Worm (Caenorhabditis elegans): ENCODE measurements around the gene cpsf-1.
"Not testable (repeated sequence)": the region's sequence is repeated elsewhere in the genome, so short reads cannot be mapped to it uniquely, and the experiment has no call there.

The cpsf-1 gene

DNA sequence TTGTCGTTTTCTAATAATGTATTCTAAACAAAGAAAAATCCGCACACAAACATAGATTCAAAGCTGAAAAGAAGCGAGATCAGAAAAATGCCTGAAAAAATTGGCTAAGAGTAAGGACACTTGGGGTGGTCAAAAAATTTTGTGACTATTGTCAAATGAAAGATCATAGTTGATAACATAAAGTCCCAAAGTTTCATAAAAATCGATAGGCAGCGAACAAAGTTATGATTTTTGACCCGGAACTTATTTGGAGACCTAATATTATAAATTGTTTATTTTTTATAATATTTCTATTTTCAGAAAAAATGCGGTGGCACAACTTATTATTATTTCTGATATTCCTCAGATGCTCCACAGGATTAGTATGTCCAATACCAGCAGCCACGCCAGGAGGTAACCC is 18.4 kb upstream of the cpsf-1 start, which contains the start of gene R05C11.4:
Gene R05C11.4, plus strand, starts transcription at position 301 of the 400 bp plus-strand sequence.
- not testable (repeated sequence) for TF ChIP-seq nhr-11, nhr-25, ceh-82 (tag; optimal IDR thresholded peaks at IDR 0.05)

DNA sequence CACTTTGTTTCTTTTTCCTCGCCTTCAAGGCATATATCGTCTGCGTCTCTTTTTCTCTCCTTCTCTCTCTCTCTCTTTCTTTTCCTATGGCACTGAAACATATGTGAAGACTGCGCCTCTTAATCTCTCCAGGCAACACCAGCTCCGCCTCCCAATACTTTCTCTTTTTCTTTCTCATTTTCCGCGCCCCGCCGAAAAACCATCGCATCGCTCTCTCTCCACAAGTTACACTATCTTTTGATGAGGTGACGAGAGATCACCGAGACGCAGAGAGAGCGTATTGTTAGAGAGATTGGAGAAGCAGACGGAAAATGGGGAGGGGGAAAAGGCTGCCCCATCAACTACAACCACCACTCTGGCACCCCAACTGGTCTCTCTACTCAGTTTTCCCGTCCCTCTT is 16.0 kb upstream of the cpsf-1 start:
- TF ChIP-seq peb-1 (tag; optimal IDR thresholded peaks at IDR 0.05), result no peak
- TF ChIP-seq unc-39 (tag; optimal IDR thresholded peaks at IDR 0.05), result no peak
- no peak for TF ChIP-seq ceh-16 (tag; optimal IDR thresholded peaks at IDR 0.05)
- TF ChIP-seq ztf-11 (tag; optimal IDR thresholded peaks at IDR 0.05), result no peak
- no peak for TF ChIP-seq nhr-23 (tag; optimal IDR thresholded peaks at IDR 0.05)
- TF ChIP-seq zag-1 (tag; optimal IDR thresholded peaks at IDR 0.05), result peak; percentile 91
- peak; percentile 87 for TF ChIP-seq unc-55 (GFP tag; optimal IDR thresholded peaks at IDR 0.05)
- no peak for TF ChIP-seq snpc-4 (tag; optimal IDR thresholded peaks at IDR 0.05)
- peak in 1 of 2 experiments; percentile 64 for TF ChIP-seq mdl-1 (tag; optimal IDR thresholded peaks at IDR 0.05)
- peak; percentile 60 for TF ChIP-seq ztf-4 (tag; optimal IDR thresholded peaks at IDR 0.05)
- TF ChIP-seq mbf-1 (tag; optimal IDR thresholded peaks at IDR 0.05), result no peak
- TF ChIP-seq nhr-129 (tag; optimal IDR thresholded peaks at IDR 0.05), result peak; percentile 90
- TF ChIP-seq ztf-1 (GFP tag; conservative IDR thresholded peaks at IDR 0.05), result no peak
- TF ChIP-seq elt-1 (tag; optimal IDR thresholded peaks at IDR 0.05), result no peak
- peak; percentile 93 for TF ChIP-seq F13H6.1 (tag; optimal IDR thresholded peaks at IDR 0.05)
- peak; percentile 62 for TF ChIP-seq Y55F3AM.14 (GFP tag; optimal IDR thresholded peaks at IDR 0.05)
- TF ChIP-seq nhr-10 (tag; optimal IDR thresholded peaks at IDR 0.05), result no peak
- TF ChIP-seq C34F6.9 (tag; optimal IDR thresholded peaks at IDR 0.05), result peak; percentile 90
- TF ChIP-seq alr-1 (tag; optimal IDR thresholded peaks at IDR 0.05), result no peak
- peak; percentile 12 for TF ChIP-seq nhr-11 (tag; optimal IDR thresholded peaks at IDR 0.05)
- peak; percentile 75 for TF ChIP-seq egl-27 (tag; optimal IDR thresholded peaks at IDR 0.05)
- no peak for TF ChIP-seq gmeb-1 (tag; optimal IDR thresholded peaks at IDR 0.05)
- peak; percentile 46 to 85 for TF ChIP-seq lsy-2 (tag; optimal IDR thresholded peaks at IDR 0.05)
- TF ChIP-seq nhr-12 (tag; optimal IDR thresholded peaks at IDR 0.05), result no peak
- peak; percentile 67 for TF ChIP-seq nhr-25 (tag; optimal IDR thresholded peaks at IDR 0.05)
- TF ChIP-seq blmp-1 (tag; optimal IDR thresholded peaks at IDR 0.05; ENCODE audit: insufficient read depth), result peak; percentile 95
- peak; percentile 41 for TF ChIP-seq ama-1 (optimal IDR thresholded peaks at IDR 0.05)
- no peak for TF ChIP-seq elt-3 (tag; optimal IDR thresholded peaks at IDR 0.05)
- TF ChIP-seq nhr-77 (tag; optimal IDR thresholded peaks at IDR 0.05), result no peak
- no peak for TF ChIP-seq ceh-82 (tag; optimal IDR thresholded peaks at IDR 0.05)
- no peak for TF ChIP-seq aly-2 (tag; optimal IDR thresholded peaks at IDR 0.05)
- peak; percentile 82 for TF ChIP-seq lin-13 (GFP tag; optimal IDR thresholded peaks at IDR 0.05)
- no peak for TF ChIP-seq R02D3.7 (tag; optimal IDR thresholded peaks at IDR 0.05)
- TF ChIP-seq nhr-237 (tag; optimal IDR thresholded peaks at IDR 0.05), result no peak
- TF ChIP-seq sma-3 (GFP tag; optimal IDR thresholded peaks at IDR 0.05), result peak; percentile 60
- TF ChIP-seq lin-11 (tag; optimal IDR thresholded peaks at IDR 0.05), result no peak
- TF ChIP-seq fos-1 (tag; optimal IDR thresholded peaks at IDR 0.05), result peak; percentile 76
- no peak for TF ChIP-seq ZK546.5 (tag; optimal IDR thresholded peaks at IDR 0.05)
- TF ChIP-seq mab-5 (tag; optimal IDR thresholded peaks at IDR 0.05), result peak; percentile 85
- peak; percentile 56 for TF ChIP-seq dmd-4 (tag; optimal IDR thresholded peaks at IDR 0.05)
- no peak for TF ChIP-seq lin-39 (tag; optimal IDR thresholded peaks at IDR 0.05)
- TF ChIP-seq sma-9 (GFP tag; optimal IDR thresholded peaks at IDR 0.05), result peak; percentile 86
- no peak for TF ChIP-seq sma-9 (tag; optimal IDR thresholded peaks at IDR 0.05)
- TF ChIP-seq nhr-6 (tag; optimal IDR thresholded peaks at IDR 0.05), result peak; percentile 75
- TF ChIP-seq unc-62 (GFP tag; optimal IDR thresholded peaks at IDR 0.05), result peak; percentile 24
- TF ChIP-seq skn-1 (tag; optimal IDR thresholded peaks at IDR 0.05), result no peak
- peak; percentile 61 for TF ChIP-seq nhr-21 (tag; optimal IDR thresholded peaks at IDR 0.05)
- peak; percentile 89 for TF ChIP-seq crh-2 (tag; optimal IDR thresholded peaks at IDR 0.05)
- TF ChIP-seq sem-4 (tag; optimal IDR thresholded peaks at IDR 0.05), result peak; percentile 81
